Fruit fly (Drosophila melanogaster): ENCODE results near the gene Pdp.

Gene Pdp

DNA sequence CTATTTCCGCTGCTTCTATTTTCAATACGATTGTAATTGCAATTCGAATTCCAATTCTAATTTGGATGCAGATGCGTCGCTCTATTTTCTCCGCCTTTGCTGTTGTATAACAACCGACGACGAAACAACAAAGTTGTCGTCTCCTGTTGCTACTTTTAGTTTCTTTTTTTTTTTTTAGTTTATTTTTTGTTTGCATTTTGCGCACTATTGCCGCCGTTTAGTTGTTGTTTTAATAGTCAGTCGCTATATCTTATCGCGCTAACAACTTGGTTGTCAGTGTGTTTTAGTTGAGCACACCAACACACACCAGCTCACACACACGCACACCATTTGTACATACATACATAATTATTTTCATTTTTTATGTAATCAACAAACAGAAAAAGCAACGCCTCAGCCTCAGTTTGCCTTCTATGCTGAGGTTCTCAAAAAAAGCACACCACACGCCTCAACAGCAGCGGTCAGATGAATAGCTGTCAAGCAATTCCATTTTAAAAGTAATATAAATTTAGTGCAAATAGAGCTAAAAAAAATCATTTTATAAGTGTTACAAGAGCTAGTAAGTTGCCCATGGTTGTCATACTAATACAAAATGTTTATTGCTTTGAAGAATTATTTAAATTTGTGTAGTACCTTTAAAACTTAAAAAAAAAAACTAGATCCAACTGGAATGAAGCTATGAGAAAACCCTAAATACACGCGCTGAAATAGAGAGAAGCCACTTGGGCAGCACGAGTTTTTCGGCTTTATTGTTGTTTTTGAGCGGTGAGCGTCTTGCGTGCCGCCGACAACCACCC lies 33.0 kb downstream of the Pdp start (continued):
- TF ChIP-seq CG8944 (GFP tag; optimal IDR thresholded peaks at IDR 0.05) (peak; percentile 27), Atf6 (GFP tag; IDR thresholded peaks at IDR 0.05) (peak; percentile 78), p53 (GFP tag; optimal IDR thresholded peaks at IDR 0.05) (no peak), insv (GFP tag; optimal IDR thresholded peaks at IDR 0.05) (peak in 1 of 2 experiments; percentile 8), Tbp (GFP tag; optimal IDR thresholded peaks at IDR 0.05) (no peak), ttk (GFP tag; IDR thresholded peaks at IDR 0.05) (peak; percentile 29), vvl (GFP tag; IDR thresholded peaks at IDR 0.05) (peak; percentile 69), Fer2 (tag; optimal IDR thresholded peaks at IDR 0.05) (peak; percentile 67), Hr39 (optimal IDR thresholded peaks at IDR 0.05) (no peak), crol (GFP tag; IDR thresholded peaks at IDR 0.05) (no peak), CG4424 (GFP tag; optimal IDR thresholded peaks at IDR 0.05) (peak; percentile 65), CG2120 (GFP tag; optimal IDR thresholded peaks at IDR 0.05) (peak; percentile 91), wek (GFP tag; optimal IDR thresholded peaks at IDR 0.05) (no peak), Gsc (GFP tag; IDR thresholded peaks at IDR 0.05) (no peak), Hr51 (GFP tag; optimal IDR thresholded peaks at IDR 0.05) (peak; percentile 50 to 85), cg (GFP tag; optimal IDR thresholded peaks at IDR 0.05) (peak; percentile 56), CG30403 (GFP tag; optimal IDR thresholded peaks at IDR 0.05) (peak; percentile 76), CG15011 (GFP tag; optimal IDR thresholded peaks at IDR 0.05) (peak; percentile 71), CrebB (tag; optimal IDR thresholded peaks at IDR 0.05) (peak; percentile 68), CG11247 (GFP tag; IDR thresholded peaks at IDR 0.05) (peak; percentile 58; the same call in 1 of the 2 replicates), CG17802 (tag; optimal IDR thresholded peaks at IDR 0.05) (no peak), sens (GFP tag) (peak; percentile 74), CoRest (tag; optimal IDR thresholded peaks at IDR 0.05) (peak; percentile 83), CG12236 (GFP tag; optimal IDR thresholded peaks at IDR 0.05) (no peak), CG18011 (GFP tag; optimal IDR thresholded peaks at IDR 0.05) (peak; percentile 15), CG1792 (GFP tag; optimal IDR thresholded peaks at IDR 0.05) (no peak), MESR4 (GFP tag; optimal IDR thresholded peaks at IDR 0.05) (no peak), CG3726 (GFP tag; IDR thresholded peaks at IDR 0.05) (no peak), Lhr (GFP tag; optimal IDR thresholded peaks at IDR 0.05) (peak; percentile 7), grn (GFP tag; optimal IDR thresholded peaks at IDR 0.05) (no peak), CG9817 (tag; optimal IDR thresholded peaks at IDR 0.05) (peak; percentile 82), zen (tag; optimal IDR thresholded peaks at IDR 0.05) (peak; percentile 1), Abd-B (GFP tag; optimal IDR thresholded peaks at IDR 0.05) (peak; percentile 29), Mrtf (GFP tag; IDR thresholded peaks at IDR 0.05) (peak; percentile 30; the same call in 1 of the 3 replicates), slp2 (GFP tag; optimal IDR thresholded peaks at IDR 0.05) (no peak), so (GFP tag; IDR thresholded peaks at IDR 0.05) (0 out of 3 replicates have a peak, but pooled peaks have one; percentile 49), Dref (GFP tag; IDR thresholded peaks at IDR 0.05) (no peak), phol (tag; optimal IDR thresholded peaks at IDR 0.05) (peak; percentile 71), CG10979 (tag; optimal IDR thresholded peaks at IDR 0.05) (peak; percentile 70), lilli (GFP tag; optimal IDR thresholded peaks at IDR 0.05) (peak; percentile 61), CG6791 (GFP tag; IDR thresholded peaks at IDR 0.05; ENCODE audit: partially characterized antibody) (no peak), CG15514 (GFP tag; optimal IDR thresholded peaks at IDR 0.05) (peak; percentile 81), CG11696 (GFP tag; IDR thresholded peaks at IDR 0.05) (peak; percentile 95), tin (GFP tag; optimal IDR thresholded peaks at IDR 0.05) (peak; percentile 39), Kr (GFP tag; optimal IDR thresholded peaks at IDR 0.05) (no peak), Asciz (GFP tag; optimal IDR thresholded peaks at IDR 0.05) (peak; percentile 46), Deaf1 (tag; optimal IDR thresholded peaks at IDR 0.05) (peak; percentile 58), croc (GFP tag; conservative IDR thresholded peaks at IDR 0.05) (no peak), CG4820 (GFP tag; optimal IDR thresholded peaks at IDR 0.05) (peak; percentile 54), trh (GFP tag; optimal IDR thresholded peaks at IDR 0.05) (no peak)
